In the genomic region with DNA sequence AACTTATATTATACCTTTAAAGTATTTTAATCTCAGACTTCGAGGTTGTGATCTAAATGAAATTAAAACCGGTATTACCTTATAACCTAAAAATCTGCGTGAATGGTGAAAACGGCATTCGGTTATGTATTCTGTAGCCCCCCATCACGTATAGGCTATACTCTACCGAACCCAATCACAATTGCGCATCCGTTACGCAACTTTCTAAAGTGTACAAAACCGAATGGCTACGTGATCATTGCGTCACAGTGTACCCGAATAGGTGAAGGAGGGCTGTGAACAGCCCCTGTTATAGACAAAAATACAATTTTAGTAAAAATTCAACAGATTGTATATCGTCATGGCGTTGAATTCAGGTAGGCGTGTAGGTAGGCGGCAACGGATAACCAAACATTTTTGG, we compare ENCODE assay signal across 4 worm cellular contexts.
TF ChIP-seq lines count a peak whose summit lies in the region.

No protein-coding gene starts in this region.

TF ChIP-seq in whole organism, L1 larva, 84 proteins besides CTCF, POLR2A, EP300 and RAD21:
- TF ChIP-seq blmp-1 (tag; optimal IDR thresholded peaks at IDR 0.05; lab: Kevin White, UChicago) = peak; percentile 58
- TF ChIP-seq elt-2 (tag; optimal IDR thresholded peaks at IDR 0.05; lab: Kevin White, UChicago) = no peak
- TF ChIP-seq efl-1 (optimal IDR thresholded peaks at IDR 0.05; lab: Kevin White, UChicago) = no peak
- peak in 1 of 2 experiments; percentile 79 for TF ChIP-seq efl-1 (GFP tag; optimal IDR thresholded peaks at IDR 0.05 in 1 of 2; lab: Kevin White, UChicago)

TF ChIP-seq in whole organism, L4 larva, 104 proteins besides CTCF, POLR2A, EP300 and RAD21:
- TF ChIP-seq pqm-1 (tag; optimal IDR thresholded peaks at IDR 0.05; lab: Kevin White, UChicago) (no peak), nhr-28 (tag; optimal IDR thresholded peaks at IDR 0.05; lab: Kevin White, UChicago) (peak; percentile 87)

TF ChIP-seq in whole organism, late embryonic, 69 proteins besides CTCF, POLR2A, EP300 and RAD21:
- peak; percentile 60 for TF ChIP-seq elt-2 (tag; optimal IDR thresholded peaks at IDR 0.05; lab: Kevin White, UChicago)
- no peak for TF ChIP-seq K02D7.2 (tag; optimal IDR thresholded peaks at IDR 0.05; lab: Kevin White, UChicago)

TF ChIP-seq in whole organism, mixed stage, embryonic, 35 proteins besides CTCF, POLR2A, EP300 and RAD21:
- no peak for TF ChIP-seq blmp-1 (tag; optimal IDR thresholded peaks at IDR 0.05; lab: Kevin White, UChicago)
- no peak for TF ChIP-seq elt-3 (tag; optimal IDR thresholded peaks at IDR 0.05; lab: Kevin White, UChicago)
- no peak for TF ChIP-seq ztf-11 (tag; optimal IDR thresholded peaks at IDR 0.05; lab: Kevin White, UChicago)
- no peak for TF ChIP-seq nhr-76 (tag; optimal IDR thresholded peaks at IDR 0.05; lab: Kevin White, UChicago)
- TF ChIP-seq nhr-2 (tag; optimal IDR thresholded peaks at IDR 0.05; lab: Kevin White, UChicago) = peak; percentile 70
- peak; percentile 96 for TF ChIP-seq zip-8 (tag; optimal IDR thresholded peaks at IDR 0.05; lab: Kevin White, UChicago)
- TF ChIP-seq ham-2 (GFP tag; optimal IDR thresholded peaks at IDR 0.05; lab: Kevin White, UChicago) = no peak
- no peak for TF ChIP-seq pha-4 (tag; optimal IDR thresholded peaks at IDR 0.05; lab: Kevin White, UChicago)
